Fruit fly (Drosophila melanogaster) whole organism, pupa: ENCODE measurements around the gene CG43156.
A peak's percentile ranks its signal among the peaks of the same experiment; 100 is the strongest.

Experiments
- CG12605 ChIP-seq: fragments of 200-800 bp; sonication (Bioruptor generic); IDR thresholded peaks from 2 replicates; pipeline ENCODE4 v1.3.6; 2022; ENCODE audit warnings: missing biosample characterization, missing genetic modification characterization
- CG13204 ChIP-seq: fragments of 200-800 bp; sonication (Bioruptor generic); optimal IDR thresholded peaks from 2 replicates; lab custom pipeline; 2018; ENCODE audit warnings: missing biosample characterization, mild to moderate bottlenecking, missing genetic modification characterization, moderate library complexity
- CG14655 ChIP-seq: fragments of 200-800 bp; sonication (Bioruptor generic); optimal IDR thresholded peaks from 3 replicates; lab custom pipeline; 2017; ENCODE audit warnings: mild to moderate bottlenecking, missing biosample characterization, missing genetic modification reagents, missing genetic modification characterization
- CG15710 ChIP-seq: fragments of 200-800 bp; sonication (Bioruptor generic); optimal IDR thresholded peaks from 2 replicates; lab custom pipeline; 2018; ENCODE audit warnings: missing biosample characterization, mild to moderate bottlenecking, missing genetic modification characterization, moderate library complexity
- CG17806 ChIP-seq: fragments of 200-800 bp; sonication (Bioruptor generic); optimal IDR thresholded peaks from 2 replicates; lab custom pipeline; 2018; ENCODE audit warnings: missing biosample characterization, mild to moderate bottlenecking, missing genetic modification characterization, moderate library complexity
- CG32121 ChIP-seq: fragments of 200-800 bp; sonication (Bioruptor generic); IDR thresholded peaks from 2 replicates; pipeline ENCODE4 v1.3.6; 2022; ENCODE audit warnings: missing biosample characterization, missing genetic modification characterization
- CG4496 ChIP-seq: fragments of 200-800 bp; sonication (Bioruptor generic); IDR thresholded peaks from 3 replicates; pipeline ENCODE4 v1.3.6; 2022; ENCODE audit warnings: missing biosample characterization, missing genetic modification characterization
- CG8159 ChIP-seq: fragments of 200-800 bp; sonication (Bioruptor generic); optimal IDR thresholded peaks from 3 replicates; lab custom pipeline; 2018; ENCODE audit warnings: missing biosample characterization, mild to moderate bottlenecking, missing genetic modification characterization, moderate library complexity
- D1 ChIP-seq: fragments of 200-800 bp; sonication (Bioruptor generic); optimal IDR thresholded peaks from 2 replicates; lab custom pipeline; 2018; ENCODE audit warnings: missing biosample characterization, mild to moderate bottlenecking, missing genetic modification characterization, moderate library complexity
- Pif1A ChIP-seq: fragments of 200-800 bp; sonication (Bioruptor generic); optimal IDR thresholded peaks from 3 replicates; lab custom pipeline; 2016; ENCODE audit warnings: missing biosample characterization, missing genetic modification characterization
- gl ChIP-seq: fragments of 200-800 bp; sonication (Bioruptor generic); optimal IDR thresholded peaks from 2 replicates; lab custom pipeline; 2018; ENCODE audit warnings: missing biosample characterization, mild to moderate bottlenecking, missing genetic modification characterization

dm6 chrX:11924562-11924961 lies 17.9 kb upstream of the CG43156 start, which contains the start of gene Sclp:
- no peak for TF ChIP-seq Pif1A (GFP tag; lab: Kevin White, UChicago)
- no peak for TF ChIP-seq CG17806 (tag; lab: Kevin White, UChicago)
- no peak for TF ChIP-seq CG32121 (GFP tag; lab: Robert Waterston, UW)
- TF ChIP-seq CG13204, result no peak
- TF ChIP-seq D1 (tag; lab: Kevin White, UChicago), result no peak
- TF ChIP-seq CG14655 (GFP tag; lab: Kevin White, UChicago), result peak; percentile 25
- TF ChIP-seq CG15710 (tag; lab: Kevin White, UChicago), result no peak
- TF ChIP-seq gl (tag; lab: Kevin White, UChicago), result no peak
- TF ChIP-seq CG12605, result no peak
- TF ChIP-seq CG8159, result no peak
- TF ChIP-seq CG4496 (GFP tag; lab: Robert Waterston, UW), result no peak
